Fruit fly (Drosophila melanogaster): ENCODE results near the gene Stip1.

Stip1 gene

DNA sequence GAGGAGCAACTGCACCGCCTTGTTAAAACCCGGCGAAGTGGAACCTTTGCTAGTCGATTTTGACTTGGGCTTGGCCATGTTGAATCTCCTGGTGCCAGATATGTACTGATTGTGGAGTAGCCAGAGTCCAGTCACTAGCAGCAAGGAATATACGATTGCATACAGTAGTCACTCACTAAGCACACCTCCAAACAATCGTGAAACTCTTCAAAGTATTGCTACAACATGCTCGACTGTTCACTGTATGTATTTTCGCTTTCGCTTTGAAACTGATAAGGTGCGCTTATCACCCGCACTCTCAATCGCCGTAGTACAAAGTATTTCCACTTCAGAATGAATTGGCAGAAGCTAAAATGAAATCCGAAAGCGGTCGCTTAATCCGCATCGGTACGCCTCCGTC, 8.5 kb upstream of the Stip1 start:
- peak; percentile 46 for TF ChIP-seq crc (GFP tag; optimal IDR thresholded peaks at IDR 0.05)
- peak; percentile 41 for TF ChIP-seq Jarid2 (GFP tag; optimal IDR thresholded peaks at IDR 0.05)
- peak; percentile 92 for TF ChIP-seq CG12769 (tag; optimal IDR thresholded peaks at IDR 0.05)
- peak; percentile 84 for TF ChIP-seq mam (GFP tag; optimal IDR thresholded peaks at IDR 0.05)
- TF ChIP-seq btn (GFP tag; optimal IDR thresholded peaks at IDR 0.05): peak; percentile 29
- no peak for TF ChIP-seq dan (GFP tag; IDR thresholded peaks at IDR 0.05)
- TF ChIP-seq Opbp (GFP tag; IDR thresholded peaks at IDR 0.05; ENCODE audit: partially characterized antibody): no peak
- no peak for TF ChIP-seq sens-2 (GFP tag; IDR thresholded peaks at IDR 0.05)
- TF ChIP-seq Ssrp (tag; optimal IDR thresholded peaks at IDR 0.05): peak; percentile 10
- peak; percentile 57 for TF ChIP-seq CG1603 (tag; optimal IDR thresholded peaks at IDR 0.05)
- no peak for TF ChIP-seq CG6791 (GFP tag; IDR thresholded peaks at IDR 0.05; ENCODE audit: partially characterized antibody)
- TF ChIP-seq nerfin-2 (GFP tag; IDR thresholded peaks at IDR 0.05; ENCODE audit: partially characterized antibody): no peak
- peak; percentile 42 for TF ChIP-seq CG2712 (tag; optimal IDR thresholded peaks at IDR 0.05)
- TF ChIP-seq chinmo (GFP tag; IDR thresholded peaks at IDR 0.05; ENCODE audit: partially characterized antibody): no peak; the same call in 3 of the 4 replicates
- TF ChIP-seq zen (tag; optimal IDR thresholded peaks at IDR 0.05): no peak
- TF ChIP-seq YL-1 (GFP tag; optimal IDR thresholded peaks at IDR 0.05): no peak
- no peak for TF ChIP-seq trem (tag; optimal IDR thresholded peaks at IDR 0.05)
- peak; percentile 91 for TF ChIP-seq HmgZ (tag; optimal IDR thresholded peaks at IDR 0.05)
- TF ChIP-seq ssp (GFP tag; IDR thresholded peaks at IDR 0.05): peak; percentile 36; the same call in 1 of the 2 replicates
- no peak for TF ChIP-seq CG15073 (GFP tag; optimal IDR thresholded peaks at IDR 0.05)
- peak; percentile 90 for TF ChIP-seq CG2120 (GFP tag; optimal IDR thresholded peaks at IDR 0.05)
- peak; percentile 67; the same call in 2 of the 3 replicates for TF ChIP-seq zfh1 (GFP tag; IDR thresholded peaks at IDR 0.05)
- TF ChIP-seq Antp (GFP tag; optimal IDR thresholded peaks at IDR 0.05): peak; percentile 86
- peak; percentile 93 for TF ChIP-seq CG18599 (GFP tag; optimal IDR thresholded peaks at IDR 0.05)
- TF ChIP-seq dysf (GFP tag; IDR thresholded peaks at IDR 0.05): peak; percentile 75
- TF ChIP-seq CG30431 (GFP tag; optimal IDR thresholded peaks at IDR 0.05): no peak
- TF ChIP-seq CG3281 (GFP tag; optimal IDR thresholded peaks at IDR 0.05): peak; percentile 67
- 0 out of 2 replicates have a peak, but pooled peaks have one; percentile 23 for TF ChIP-seq CG17612 (GFP tag; IDR thresholded peaks at IDR 0.05)
- no peak for TF ChIP-seq Ravus (GFP tag; IDR thresholded peaks at IDR 0.05)
- TF ChIP-seq dmrt99B (tag; optimal IDR thresholded peaks at IDR 0.05): peak; percentile 65
- no peak for TF ChIP-seq klu (GFP tag; IDR thresholded peaks at IDR 0.05)
- TF ChIP-seq CG5245 (GFP tag; optimal IDR thresholded peaks at IDR 0.05): peak; percentile 54
- no peak for TF ChIP-seq dimm (GFP tag; IDR thresholded peaks at IDR 0.05)
- TF ChIP-seq Fer2 (tag; optimal IDR thresholded peaks at IDR 0.05): peak; percentile 38
- TF ChIP-seq Sox102F (GFP tag; optimal IDR thresholded peaks at IDR 0.05): peak; percentile 58
- TF ChIP-seq Taf1 (GFP tag; IDR thresholded peaks at IDR 0.05): peak; percentile 75
- TF ChIP-seq usp (GFP tag; optimal IDR thresholded peaks at IDR 0.05): no peak
- peak; percentile 60 for TF ChIP-seq CHES-1-like (GFP tag; optimal IDR thresholded peaks at IDR 0.05)
- TF ChIP-seq CG3726 (GFP tag; IDR thresholded peaks at IDR 0.05): no peak
- peak; percentile 53 for TF ChIP-seq Bteb2 (GFP tag; optimal IDR thresholded peaks at IDR 0.05)
- peak; percentile 69 for TF ChIP-seq BtbVII (GFP tag; optimal IDR thresholded peaks at IDR 0.05)
- TF ChIP-seq chif (GFP tag; optimal IDR thresholded peaks at IDR 0.05): peak; percentile 41 to 56
- TF ChIP-seq Vsx1 (GFP tag; optimal IDR thresholded peaks at IDR 0.05): peak; percentile 45
- TF ChIP-seq CG2875 (GFP tag; optimal IDR thresholded peaks at IDR 0.05): no peak
- peak; percentile 4 for TF ChIP-seq slp2 (GFP tag; optimal IDR thresholded peaks at IDR 0.05)
- no peak for TF ChIP-seq CG30020 (tag; optimal IDR thresholded peaks at IDR 0.05)
- TF ChIP-seq jigr1 (GFP tag; IDR thresholded peaks at IDR 0.05): no peak
- peak; percentile 51 for TF ChIP-seq jumu (GFP tag; optimal IDR thresholded peaks at IDR 0.05)
- no peak for TF ChIP-seq CG17361 (GFP tag; IDR thresholded peaks at IDR 0.05)
- no peak for TF ChIP-seq CG7745 (tag; optimal IDR thresholded peaks at IDR 0.05)
- TF ChIP-seq tup (GFP tag; optimal IDR thresholded peaks at IDR 0.05): peak; percentile 39
